Fruit fly (Drosophila melanogaster): ENCODE measurements around the gene Taf3.
A peak's percentile ranks its signal among the peaks of the same experiment; 100 is the strongest.

Taf3 gene

DNA sequence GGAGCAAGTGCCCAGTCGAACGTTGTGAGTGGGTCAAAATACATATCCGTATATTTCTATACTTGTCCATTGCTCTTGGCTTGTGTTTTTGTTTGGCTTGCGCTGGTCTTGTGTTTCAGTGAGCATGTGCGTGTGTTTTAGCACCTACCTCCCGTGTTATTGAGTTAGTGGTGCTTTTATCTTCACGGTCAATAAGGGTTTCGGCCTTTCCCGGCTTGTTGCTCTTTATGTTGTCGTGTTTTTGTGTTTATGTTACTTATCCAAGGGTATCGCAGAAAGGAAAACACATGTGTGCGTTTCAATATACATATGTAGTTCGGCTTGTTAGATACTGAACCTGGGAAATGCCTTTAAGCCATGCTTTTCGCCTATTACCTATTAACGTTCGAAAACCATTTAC lies 43.2 kb upstream of the Taf3 start (continued):
- TF ChIP-seq Trl (optimal IDR thresholded peaks at IDR 0.05) (no peak), Trl (GFP tag; optimal IDR thresholded peaks at IDR 0.05) (no peak), usp (GFP tag; optimal IDR thresholded peaks at IDR 0.05) (no peak), sd (tag; optimal IDR thresholded peaks at IDR 0.05) (no peak), Hey (tag; optimal IDR thresholded peaks at IDR 0.05) (no peak), dati (GFP tag; IDR thresholded peaks at IDR 0.05) (no peak), Atf6 (GFP tag; IDR thresholded peaks at IDR 0.05) (no peak), twi (tag; optimal IDR thresholded peaks at IDR 0.05) (peak; percentile 87), CG12155 (GFP tag; optimal IDR thresholded peaks at IDR 0.05) (no peak), CG34224 (GFP tag; IDR thresholded peaks at IDR 0.05; ENCODE audit: partially characterized antibody) (no peak), CG1832 (GFP tag; optimal IDR thresholded peaks at IDR 0.05) (no peak), CG9437 (GFP tag; optimal IDR thresholded peaks at IDR 0.05) (no peak), CG18476 (GFP tag; optimal IDR thresholded peaks at IDR 0.05) (no peak), CG11504 (tag; optimal IDR thresholded peaks at IDR 0.05) (no peak), stc (GFP tag; IDR thresholded peaks at IDR 0.05) (no peak), Dek (tag; optimal IDR thresholded peaks at IDR 0.05) (no peak), CG4282 (GFP tag; optimal IDR thresholded peaks at IDR 0.05) (no peak), tx (GFP tag; optimal IDR thresholded peaks at IDR 0.05) (no peak), danr (GFP tag; IDR thresholded peaks at IDR 0.05) (no peak), CG2875 (GFP tag; optimal IDR thresholded peaks at IDR 0.05) (no peak), HLH4C (GFP tag; IDR thresholded peaks at IDR 0.05; ENCODE audit: partially characterized antibody) (no peak), CG11247 (GFP tag; IDR thresholded peaks at IDR 0.05) (no peak), CG15269 (tag; optimal IDR thresholded peaks at IDR 0.05) (no peak), eyg (GFP tag; optimal IDR thresholded peaks at IDR 0.05) (no peak), Jarid2 (GFP tag; optimal IDR thresholded peaks at IDR 0.05) (no peak), HLHmδ (GFP tag; optimal IDR thresholded peaks at IDR 0.05) (no peak), Gsc (GFP tag; IDR thresholded peaks at IDR 0.05) (no peak), CG7556 (GFP tag; optimal IDR thresholded peaks at IDR 0.05) (no peak), cg (GFP tag; optimal IDR thresholded peaks at IDR 0.05) (peak; percentile 27), ara (GFP tag; IDR thresholded peaks at IDR 0.05) (0 out of 2 replicates have a peak, but pooled peaks have one; percentile 19), CG15479 (GFP tag; optimal IDR thresholded peaks at IDR 0.05) (peak; percentile 7), CG6175 (GFP tag; IDR thresholded peaks at IDR 0.05) (no peak), kni (GFP tag; optimal IDR thresholded peaks at IDR 0.05) (peak; percentile 35), HLH54F (GFP tag; optimal IDR thresholded peaks at IDR 0.05) (no peak), B-H1 (GFP tag; IDR thresholded peaks at IDR 0.05) (no peak), CG30431 (GFP tag; optimal IDR thresholded peaks at IDR 0.05) (no peak), CG15696 (tag; optimal IDR thresholded peaks at IDR 0.05) (peak; percentile 24), hbn (GFP tag; IDR thresholded peaks at IDR 0.05; ENCODE audit: partially characterized antibody) (no peak), CG11695 (GFP tag; IDR thresholded peaks at IDR 0.05) (no peak), CG31388 (GFP tag; optimal IDR thresholded peaks at IDR 0.05) (no peak), ind (GFP tag; optimal IDR thresholded peaks at IDR 0.05) (no peak), shn (GFP tag; optimal IDR thresholded peaks at IDR 0.05) (no peak), CG12744 (GFP tag; optimal IDR thresholded peaks at IDR 0.05) (no peak), odd (GFP tag; optimal IDR thresholded peaks at IDR 0.05) (no peak), tll (GFP tag; optimal IDR thresholded peaks at IDR 0.05) (peak in 1 of 2 experiments; percentile 86), bigmax (GFP tag; optimal IDR thresholded peaks at IDR 0.05) (no peak), otp (GFP tag; IDR thresholded peaks at IDR 0.05) (no peak), D19A (tag; optimal IDR thresholded peaks at IDR 0.05) (peak; percentile 11), so (GFP tag; IDR thresholded peaks at IDR 0.05) (no peak), tgo (GFP tag; IDR thresholded peaks at IDR 0.05) (no peak), Lpt (GFP tag; optimal IDR thresholded peaks at IDR 0.05) (no peak), CG10366 (GFP tag; IDR thresholded peaks at IDR 0.05) (no peak), gro (GFP tag; optimal IDR thresholded peaks at IDR 0.05) (no peak)
